Worm (Caenorhabditis elegans): Measurements from ENCODE around the gene scl-17.
A peak's percentile ranks its signal among the peaks of the same experiment; 100 is the strongest.

The scl-17 gene

DNA sequence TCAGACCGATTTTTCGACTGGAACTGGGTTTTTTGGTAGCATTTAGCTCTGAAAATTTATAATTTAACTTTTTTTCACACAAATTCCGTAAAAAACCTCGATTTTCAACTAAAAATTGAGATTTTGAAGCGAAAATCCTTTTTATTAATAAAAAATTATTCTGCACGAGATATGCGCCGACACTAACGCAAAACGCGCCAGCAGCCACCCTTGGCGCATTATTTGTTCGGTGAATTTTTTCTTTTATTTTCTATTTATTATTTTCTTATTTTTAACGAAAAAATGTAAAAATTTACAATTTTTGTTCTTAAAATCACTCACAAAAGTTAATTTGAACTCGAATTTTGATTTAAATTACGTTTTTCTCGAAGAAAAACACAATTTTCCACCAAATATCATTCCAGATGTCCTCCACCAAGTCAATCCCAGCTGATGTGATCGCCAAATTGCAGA, 42.8 kb upstream of the scl-17 start, which contains the start of gene Y51H7C.7 (continued):
- peak; percentile 45 for TF ChIP-seq lin-15B (tag; optimal IDR thresholded peaks at IDR 0.05)
- TF ChIP-seq nhr-85 (tag): no peak
- TF ChIP-seq egl-27 (tag; optimal IDR thresholded peaks at IDR 0.05): no peak
- TF ChIP-seq ztf-11 (tag; optimal IDR thresholded peaks at IDR 0.05): peak in 1 of 2 experiments; percentile 57
- peak; percentile 25 for TF ChIP-seq elt-2 (tag; optimal IDR thresholded peaks at IDR 0.05)
- TF ChIP-seq skn-1 (tag; optimal IDR thresholded peaks at IDR 0.05): peak; percentile 61
- no peak for TF ChIP-seq aly-2 (tag; optimal IDR thresholded peaks at IDR 0.05)
- TF ChIP-seq nhr-47 (tag; optimal IDR thresholded peaks at IDR 0.05): peak; percentile 85
- TF ChIP-seq blmp-1 (tag; optimal IDR thresholded peaks at IDR 0.05): no peak
- no peak for TF ChIP-seq ztf-4 (tag; optimal IDR thresholded peaks at IDR 0.05)
- TF ChIP-seq ceh-82 (tag; optimal IDR thresholded peaks at IDR 0.05): peak; percentile 72 to 90 (median 72)
- no peak for TF ChIP-seq mep-1 (tag; optimal IDR thresholded peaks at IDR 0.05)
- no peak for TF ChIP-seq mef-2 (tag; optimal IDR thresholded peaks at IDR 0.05)
- TF ChIP-seq elt-3 (tag; optimal IDR thresholded peaks at IDR 0.05): peak in 2 of 6 experiments; percentile 16 to 49
- peak; percentile 24 for TF ChIP-seq fkh-8 (tag; optimal IDR thresholded peaks at IDR 0.05)
- peak; percentile 68 for TF ChIP-seq nhr-20 (tag; optimal IDR thresholded peaks at IDR 0.05)
- TF ChIP-seq nhr-90 (tag; optimal IDR thresholded peaks at IDR 0.05; ENCODE audit: poor library complexity): peak; percentile 74
- TF ChIP-seq irx-1 (tag; optimal IDR thresholded peaks at IDR 0.05): peak; percentile 81
- TF ChIP-seq ets-5 (GFP tag; IDR thresholded peaks at IDR 0.05): no peak
- no peak for TF ChIP-seq lin-14 (GFP tag; optimal IDR thresholded peaks at IDR 0.05)
- TF ChIP-seq lin-35 (GFP tag; optimal IDR thresholded peaks at IDR 0.05): peak; percentile 37 to 66
- peak in 1 of 2 experiments; percentile 84 for TF ChIP-seq lsy-2 (tag; optimal IDR thresholded peaks at IDR 0.05)
- peak; percentile 22 for TF ChIP-seq fos-1 (tag; optimal IDR thresholded peaks at IDR 0.05)
- peak; percentile 27 for TF ChIP-seq C16A3.4 (tag; optimal IDR thresholded peaks at IDR 0.05)
- TF ChIP-seq ces-1 (GFP tag; optimal IDR thresholded peaks at IDR 0.05): no peak
- TF ChIP-seq nhr-77 (tag; optimal IDR thresholded peaks at IDR 0.05): no peak
- TF ChIP-seq pag-3 (tag; optimal IDR thresholded peaks at IDR 0.05; ENCODE audit: borderline replicate concordance, insufficient read depth): no peak
- no peak for TF ChIP-seq pax-3 (tag; optimal IDR thresholded peaks at IDR 0.05)
- no peak for TF ChIP-seq ceh-88 (GFP tag; IDR thresholded peaks at IDR 0.05)
- peak; percentile 65 for TF ChIP-seq nhr-19 (GFP tag; conservative IDR thresholded peaks at IDR 0.05)
- no peak for TF ChIP-seq nhr-237 (tag; optimal IDR thresholded peaks at IDR 0.05)
- no peak for TF ChIP-seq efl-3 (GFP tag; optimal IDR thresholded peaks at IDR 0.05)
- TF ChIP-seq mab-9 (GFP tag; IDR thresholded peaks at IDR 0.05): no peak
- TF ChIP-seq ama-1 (optimal IDR thresholded peaks at IDR 0.05): no peak

DNA sequence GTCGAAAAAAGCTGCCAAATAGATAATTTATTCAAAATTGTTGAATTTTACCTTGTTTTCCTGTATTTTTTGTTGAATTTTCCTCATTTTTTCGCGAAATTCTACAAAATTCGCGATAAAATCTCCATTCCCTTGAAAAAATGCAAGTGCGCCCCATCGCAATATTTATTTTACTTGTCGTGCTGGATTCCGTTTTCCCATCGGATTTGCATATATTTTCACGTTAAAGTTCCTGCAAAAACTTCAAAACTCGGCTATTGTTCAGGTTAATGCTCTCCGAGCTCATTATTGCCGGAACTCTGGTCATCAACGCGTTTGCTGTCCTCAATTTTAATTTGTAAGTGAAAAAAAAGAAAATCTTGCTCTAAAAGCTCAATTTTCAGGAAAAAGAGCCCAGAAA, 42.0 kb upstream of the scl-17 start, which contains the start of the genes Y51H7C.41 and cogc-4:
TSS of gene Y51H7C.41 (plus strand) at position 266 of the 400 bp plus-strand sequence.
TSS of gene cogc-4 (plus strand) at position 386 of the 400 bp plus-strand sequence.
- peak in 1 of 3 experiments; percentile 19 for TF ChIP-seq dpl-1 (GFP tag; optimal IDR thresholded peaks at IDR 0.05)
- TF ChIP-seq aha-1 (tag; optimal IDR thresholded peaks at IDR 0.05): no peak
- no peak for TF ChIP-seq efl-1 (optimal IDR thresholded peaks at IDR 0.05)
- peak in 1 of 2 experiments; percentile 90 for TF ChIP-seq efl-1 (GFP tag; optimal IDR thresholded peaks at IDR 0.05 in 1 of 2)

DNA sequence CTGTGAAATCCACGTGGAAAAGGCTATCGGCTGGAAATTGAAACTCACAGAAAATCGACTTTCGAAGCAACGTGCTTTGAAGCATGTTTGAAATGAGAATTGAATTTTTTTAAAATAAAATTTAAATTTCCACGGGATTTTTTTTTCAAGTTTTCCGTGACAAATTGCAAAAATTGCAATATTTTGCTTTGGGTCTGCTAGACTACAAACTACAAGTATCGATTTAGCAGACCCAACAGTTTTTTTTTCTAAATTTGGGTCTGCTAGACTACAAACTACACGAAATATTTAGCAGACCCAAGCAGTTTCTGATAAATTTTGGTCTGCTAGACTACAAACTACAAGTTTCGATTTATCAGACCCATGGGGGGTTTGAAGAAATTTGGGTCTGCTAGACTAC, 33.6 kb upstream of the scl-17 start, which contains the start of gene Y51H7C.9:
TSS of gene Y51H7C.9 (minus strand) at position 101 of the 400 bp plus-strand sequence.
- TF ChIP-seq C04F5.9 (tag; optimal IDR thresholded peaks at IDR 0.05) (no peak), sup-37 (GFP tag; optimal IDR thresholded peaks at IDR 0.05) (no peak), tbx-2 (tag; optimal IDR thresholded peaks at IDR 0.05) (no peak), mdl-1 (tag; optimal IDR thresholded peaks at IDR 0.05) (no peak), pag-3 (tag; optimal IDR thresholded peaks at IDR 0.05; ENCODE audit: borderline replicate concordance, insufficient read depth) (no peak), hpl-2 (GFP tag; optimal IDR thresholded peaks at IDR 0.05) (no peak)
